Fruit fly (Drosophila melanogaster) whole organism, wandering third instar larva: ENCODE measurements around the gene inaF-C.
A peak's percentile ranks its signal among the peaks of the same experiment; 100 is the strongest.

ENCODE experiments used
- Abd-B ChIP-seq: fragments of >200 bp; optimal IDR thresholded peaks from 2 replicates; lab custom pipeline; 2017; ENCODE audit warnings: missing biosample characterization, missing genetic modification characterization
- CG9705 ChIP-seq: fragments of 200-800 bp; sonication (Bioruptor generic); optimal IDR thresholded peaks from 2 replicates; lab custom pipeline; 2018; ENCODE audit warnings: missing biosample characterization, mild to moderate bottlenecking, missing genetic modification characterization
- CrebA ChIP-seq: fragments of 200-800 bp; sonication (Bioruptor generic); optimal IDR thresholded peaks from 2 replicates; lab custom pipeline; 2016; ENCODE audit warnings: missing biosample characterization, mild to moderate bottlenecking, missing genetic modification characterization, borderline replicate concordance
- Dfd ChIP-seq: fragments of >200 bp; optimal IDR thresholded peaks from 2 replicates; lab custom pipeline; 2017; ENCODE audit warnings: missing biosample characterization, missing genetic modification characterization
- Dif ChIP-seq: fragments of 200-275, 200-300 bp; sonication (Bioruptor generic); optimal IDR thresholded peaks from 2 replicates; lab custom pipeline; 2018; ENCODE audit warnings: missing biosample characterization, missing genetic modification characterization; ENCODE audit not compliant: partially characterized antibody
- GATAd ChIP-seq: sonication (Bioruptor generic); optimal IDR thresholded peaks from 2 replicates; lab custom pipeline; 2016; ENCODE audit warnings: missing biosample characterization, missing genetic modification characterization
- HLH106 ChIP-seq: fragments of 200-800 bp; optimal IDR thresholded peaks from 3 replicates; lab custom pipeline; 2019; ENCODE audit warnings: missing biosample characterization, mild to moderate bottlenecking, missing genetic modification characterization, moderate library complexity
- Hnf4 ChIP-seq: fragments of 200-800 bp; sonication (Bioruptor generic); optimal IDR thresholded peaks from 2 replicates; lab custom pipeline; 2016; ENCODE audit warnings: missing biosample characterization, mild to moderate bottlenecking, missing genetic modification characterization
- Hr78 ChIP-seq: fragments of >200 bp; optimal IDR thresholded peaks from 2 replicates; lab custom pipeline; 2017; ENCODE audit warnings: missing biosample characterization, missing genetic modification characterization
- Hr83 ChIP-seq: fragments of 200-300 bp; sonication (Bioruptor generic); optimal IDR thresholded peaks from 2 replicates; lab custom pipeline; 2016; ENCODE audit warnings: missing biosample characterization, mild to moderate bottlenecking, missing genetic modification characterization, moderate library complexity; ENCODE audit not compliant: poor library complexity, severe bottlenecking
- Jra ChIP-seq: sonication (Bioruptor generic); optimal IDR thresholded peaks from 2 replicates; lab custom pipeline; 2016; ENCODE audit warnings: missing biosample characterization, missing genetic modification characterization
- Mio ChIP-seq: sonication (Bioruptor generic); optimal IDR thresholded peaks from 2 replicates; lab custom pipeline; 2016; ENCODE audit warnings: missing biosample characterization, missing genetic modification characterization
- Myc ChIP-seq: fragments of >200 bp; optimal IDR thresholded peaks from 2 replicates; lab custom pipeline; 2017
- N ChIP-seq: fragments of >200 bp; optimal IDR thresholded peaks from 2 replicates; lab custom pipeline; 2018; ENCODE audit warnings: missing biosample characterization, missing external identifiers, missing genetic modification characterization
- OdsH ChIP-seq: fragments of 200-800 bp; sonication (Bioruptor generic); optimal IDR thresholded peaks from 2 replicates; lab custom pipeline; 2016; ENCODE audit warnings: missing biosample characterization, mild to moderate bottlenecking, missing genetic modification characterization
- Rel ChIP-seq, 2 experiments: fragments of 200-800 bp; sonication (Bioruptor generic) in 1 of 2; optimal IDR thresholded peaks; 2 replicates in 1 of 2; 3 replicates in 1 of 2; lab custom pipeline; 2016 to 2019; ENCODE audit warnings: mild to moderate bottlenecking in 2 of 2, missing biosample characterization in 2 of 2, missing genetic modification characterization in 2 of 2, moderate library complexity in 1 of 2
- Sp1 ChIP-seq: fragments of 200-800 bp; sonication (Bioruptor generic); optimal IDR thresholded peaks from 3 replicates; lab custom pipeline; 2019; ENCODE audit warnings: missing biosample characterization, mild to moderate bottlenecking, missing genetic modification characterization, moderate library complexity
- Vsx2 ChIP-seq: fragments of 200-300, 225-300 bp; sonication (Bioruptor generic); optimal IDR thresholded peaks from 2 replicates; lab custom pipeline; 2018; ENCODE audit warnings: missing biosample characterization, missing genetic modification characterization; ENCODE audit not compliant: partially characterized antibody
- br ChIP-seq: fragments of 200-800 bp; sonication (Bioruptor generic); optimal IDR thresholded peaks from 2 replicates; lab custom pipeline; 2016; ENCODE audit warnings: missing biosample characterization, missing genetic modification characterization
- brk ChIP-seq: fragments of 200-800 bp; sonication (Bioruptor generic); optimal IDR thresholded peaks from 2 replicates; lab custom pipeline; 2016; ENCODE audit warnings: missing biosample characterization, mild to moderate bottlenecking, missing genetic modification characterization
- dl ChIP-seq, 2 experiments: fragments of 175-275, 200-275 bp in 1 of 2; fragments of 200-275 bp in 1 of 2; sonication (Bioruptor generic); optimal IDR thresholded peaks; lab custom pipeline; 2018; ENCODE audit warnings: mild to moderate bottlenecking in 2 of 2, missing biosample characterization in 2 of 2, missing genetic modification characterization in 2 of 2, moderate library complexity in 2 of 2; ENCODE audit not compliant: partially characterized antibody in 2 of 2, insufficient read depth in 1 of 2
- dmrt93B ChIP-seq: fragments of 200-800 bp; sonication (Bioruptor generic); optimal IDR thresholded peaks from 2 replicates; lab custom pipeline; 2018; ENCODE audit warnings: missing biosample characterization, mild to moderate bottlenecking, missing genetic modification characterization
- dsf ChIP-seq: sonication (Bioruptor generic); optimal IDR thresholded peaks from 2 replicates; lab custom pipeline; 2016; ENCODE audit warnings: missing biosample characterization, missing genetic modification characterization, borderline replicate concordance
- ey ChIP-seq: fragments of 200-800 bp; sonication (Bioruptor generic); optimal IDR thresholded peaks from 2 replicates; lab custom pipeline; 2016; ENCODE audit warnings: missing biosample characterization, missing genetic modification characterization
- foxo ChIP-seq, 2 experiments: fragments of 200-800 bp; sonication (Bioruptor generic); optimal IDR thresholded peaks; 2 replicates in 1 of 2; 3 replicates in 1 of 2; lab custom pipeline; 2016 to 2017; ENCODE audit warnings: missing biosample characterization in 2 of 2, missing genetic modification characterization in 2 of 2
- fru ChIP-seq: fragments of 200-800 bp; sonication (Bioruptor generic); optimal IDR thresholded peaks from 3 replicates; lab custom pipeline; 2016; ENCODE audit warnings: missing biosample characterization, mild to moderate bottlenecking, missing genetic modification characterization
- h ChIP-seq: fragments of 200-800 bp; sonication (Bioruptor generic); optimal IDR thresholded peaks from 3 replicates; lab custom pipeline; 2016; ENCODE audit warnings: missing biosample characterization, mild to moderate bottlenecking, missing genetic modification characterization
- jim ChIP-seq: fragments of 175-275, 200-325 bp; sonication (Bioruptor generic); optimal IDR thresholded peaks from 2 replicates; lab custom pipeline; 2016; ENCODE audit warnings: missing biosample characterization, mild to moderate bottlenecking, missing genetic modification characterization
- lola ChIP-seq: fragments of >200 bp; optimal IDR thresholded peaks from 2 replicates; lab custom pipeline; 2017; ENCODE audit warnings: missing biosample characterization, missing genetic modification characterization
- pan ChIP-seq: fragments of >200 bp; optimal IDR thresholded peaks from 2 replicates; lab custom pipeline; 2017
- psq ChIP-seq: fragments of 200-800 bp; sonication (Bioruptor generic); optimal IDR thresholded peaks from 3 replicates; lab custom pipeline; 2017; ENCODE audit warnings: missing biosample characterization, mild to moderate bottlenecking, missing genetic modification characterization, moderate library complexity
- rgr ChIP-seq: fragments of 200-800 bp; sonication (Bioruptor generic); optimal IDR thresholded peaks from 3 replicates; lab custom pipeline; 2016; ENCODE audit warnings: missing biosample characterization, mild to moderate bottlenecking, missing genetic modification characterization
- sage ChIP-seq: fragments of 200-800 bp; sonication (Bioruptor generic); optimal IDR thresholded peaks from 2 replicates; lab custom pipeline; 2016; ENCODE audit warnings: missing biosample characterization, mild to moderate bottlenecking, missing genetic modification characterization
- sv ChIP-seq: fragments of 200-800 bp; sonication (Bioruptor generic); optimal IDR thresholded peaks from 3 replicates; lab custom pipeline; 2016; ENCODE audit warnings: missing biosample characterization, missing genetic modification characterization
- usp ChIP-seq: fragments of >200 bp; optimal IDR thresholded peaks from 2 replicates; lab custom pipeline; 2017; ENCODE audit warnings: missing biosample characterization, missing genetic modification characterization
- woc ChIP-seq: sonication (Bioruptor generic); optimal IDR thresholded peaks from 2 replicates; lab custom pipeline; 2016; ENCODE audit warnings: missing biosample characterization, mild to moderate bottlenecking, missing genetic modification characterization

inaF-C gene

dm6 chrX:11720138-11720537 is 11.4 kb downstream of the inaF-C start, which contains the start of gene Tango10:
Gene Tango10, plus strand, starts transcription at chrX:11720245.
- no peak for TF ChIP-seq Hr78 (GFP tag; lab: Kevin White, UChicago)
- TF ChIP-seq Dif = peak; percentile 93
- TF ChIP-seq usp = no peak
- peak; percentile 67 for TF ChIP-seq h (GFP tag; lab: Kevin White, UChicago)
- peak; percentile 25 for TF ChIP-seq br (GFP tag; lab: Kevin White, UChicago)
- TF ChIP-seq Myc = no peak
- TF ChIP-seq Hr83 (GFP tag; lab: Kevin White, UChicago) = no peak
- TF ChIP-seq rgr (GFP tag; lab: Kevin White, UChicago) = peak; percentile 65
- peak; percentile 63 for TF ChIP-seq ey (GFP tag; lab: Kevin White, UChicago)
- TF ChIP-seq woc = peak; percentile 39
- peak; percentile 90 to 92 for TF ChIP-seq dl (GFP tag; optimal IDR thresholded peaks at IDR 0.05; lab: Kevin White, UChicago; ENCODE audit: insufficient read depth in 1 of 2, partially characterized antibody in 2 of 2)
- TF ChIP-seq Vsx2 (GFP tag; lab: Kevin White, UChicago) = peak; percentile 98
- TF ChIP-seq OdsH (GFP tag; lab: Kevin White, UChicago) = peak; percentile 42
- peak; percentile 60 for TF ChIP-seq Jra (GFP tag; lab: Kevin White, UChicago)
- no peak for TF ChIP-seq pan
- TF ChIP-seq CG9705 (GFP tag; lab: Kevin White, UChicago) = peak; percentile 25
- peak in 1 of 2 experiments; percentile 76 for TF ChIP-seq foxo (GFP tag; optimal IDR thresholded peaks at IDR 0.05; lab: Kevin White, UChicago)
- TF ChIP-seq Abd-B (GFP tag; lab: Kevin White, UChicago) = no peak
- TF ChIP-seq Hnf4 (GFP tag; lab: Kevin White, UChicago) = peak; percentile 75
- TF ChIP-seq GATAd = no peak
- TF ChIP-seq psq (GFP tag; lab: Kevin White, UChicago) = peak; percentile 51
- no peak for TF ChIP-seq dmrt93B (GFP tag; lab: Kevin White, UChicago)
- TF ChIP-seq Rel (GFP tag; optimal IDR thresholded peaks at IDR 0.05; lab: Kevin White, UChicago) = no peak
- peak; percentile 11 for TF ChIP-seq Rel (tag; optimal IDR thresholded peaks at IDR 0.05; lab: Kevin White, UChicago)
- peak; percentile 49 for TF ChIP-seq HLH106 (tag; lab: Kevin White, UChicago)
- peak; percentile 40 for TF ChIP-seq Sp1 (GFP tag; lab: Kevin White, UChicago)
- no peak for TF ChIP-seq Mio (GFP tag; lab: Kevin White, UChicago)
- no peak for TF ChIP-seq lola
- TF ChIP-seq dsf (GFP tag; lab: Kevin White, UChicago) = no peak
- no peak for TF ChIP-seq sage (GFP tag; lab: Kevin White, UChicago)
- peak; percentile 7 for TF ChIP-seq sv (GFP tag; lab: Kevin White, UChicago)
- TF ChIP-seq, all 38 proteins: peak for 18

DNA sequence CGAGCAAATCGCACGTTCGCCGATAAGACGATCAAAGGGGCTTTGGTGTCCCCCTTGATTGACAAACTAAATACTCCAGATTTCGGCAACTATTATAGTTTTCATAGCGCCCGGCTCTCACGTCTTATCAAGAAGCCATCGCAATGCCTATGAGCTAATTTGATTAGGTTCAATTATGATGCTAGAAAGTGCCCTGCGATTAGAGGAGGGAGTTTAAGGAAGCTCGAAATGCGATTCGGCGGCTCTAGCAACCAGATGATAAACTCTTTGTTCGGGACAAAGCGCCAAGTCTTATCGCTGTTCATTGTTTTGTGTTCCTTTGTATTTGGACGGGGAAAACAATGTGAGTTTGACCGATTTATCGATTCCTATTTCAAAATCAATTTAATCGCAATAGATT is 13.7 kb downstream of the inaF-C start:
- TF ChIP-seq Hr83 (GFP tag; lab: Kevin White, UChicago) = no peak
- no peak for TF ChIP-seq dl (GFP tag; optimal IDR thresholded peaks at IDR 0.05; lab: Kevin White, UChicago; ENCODE audit: insufficient read depth in 1 of 2, partially characterized antibody in 2 of 2)
- no peak for TF ChIP-seq dsf (GFP tag; lab: Kevin White, UChicago)
- no peak for TF ChIP-seq usp
- no peak for TF ChIP-seq fru (GFP tag; lab: Kevin White, UChicago)
- no peak for TF ChIP-seq Vsx2 (GFP tag; lab: Kevin White, UChicago)
- TF ChIP-seq Rel (GFP tag; optimal IDR thresholded peaks at IDR 0.05; lab: Kevin White, UChicago) = no peak
- TF ChIP-seq Rel (tag; optimal IDR thresholded peaks at IDR 0.05; lab: Kevin White, UChicago) = peak; percentile 20
- TF ChIP-seq Dfd (GFP tag; lab: Kevin White, UChicago) = no peak

DNA sequence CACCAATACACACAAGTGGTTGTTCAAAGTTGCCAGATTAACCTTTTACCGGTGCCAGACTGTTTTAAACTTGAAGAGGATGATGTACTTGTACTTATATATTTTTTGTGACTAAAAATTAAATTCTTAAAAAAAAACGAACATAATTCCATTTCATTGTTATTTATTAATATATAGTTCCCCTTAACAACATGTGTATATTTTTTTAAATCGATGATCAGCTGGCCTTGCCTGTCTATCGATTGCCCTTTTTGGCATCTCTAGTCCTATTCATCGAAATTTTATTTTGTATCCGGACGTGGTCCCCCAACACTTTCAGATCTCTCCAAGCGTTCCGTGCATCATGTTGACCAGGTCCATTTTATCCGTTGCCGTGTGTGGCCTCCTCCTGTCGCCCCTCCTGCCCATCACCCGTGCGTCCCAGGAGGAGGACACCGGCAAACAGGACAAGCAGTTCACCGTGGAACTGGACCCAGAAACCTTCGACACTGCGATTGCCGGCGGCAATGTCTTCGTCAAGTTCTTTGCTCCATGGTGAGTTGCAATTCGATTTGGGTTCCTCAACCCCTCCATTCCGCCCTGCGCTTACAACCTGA is 14.7 kb downstream of the inaF-C start, which contains the start of gene prtp:
Gene prtp, plus strand, starts transcription at position 26 of the 596 bp plus-strand sequence.
- TF ChIP-seq usp (no peak), sage (GFP tag; lab: Kevin White, UChicago) (peak; percentile 16), br (GFP tag; lab: Kevin White, UChicago) (no peak), HLH106 (tag; lab: Kevin White, UChicago) (no peak), h (GFP tag; lab: Kevin White, UChicago) (peak; percentile 50), dmrt93B (GFP tag; lab: Kevin White, UChicago) (no peak), OdsH (GFP tag; lab: Kevin White, UChicago) (peak; percentile 27), CrebA (GFP tag; lab: Kevin White, UChicago) (no peak), GATAd (no peak), brk (peak; percentile 78), N (GFP tag; lab: Kevin White, UChicago) (no peak), psq (GFP tag; lab: Kevin White, UChicago) (no peak), Dif (peak; percentile 16), CG9705 (GFP tag; lab: Kevin White, UChicago) (no peak), Hr78 (GFP tag; lab: Kevin White, UChicago) (no peak), fru (GFP tag; lab: Kevin White, UChicago) (peak; percentile 31), dsf (GFP tag; lab: Kevin White, UChicago) (no peak), rgr (GFP tag; lab: Kevin White, UChicago) (peak; percentile 49), Myc (peak; percentile 27), lola (no peak), ey (GFP tag; lab: Kevin White, UChicago) (no peak), jim (GFP tag; lab: Kevin White, UChicago) (no peak), sv (GFP tag; lab: Kevin White, UChicago) (no peak), Mio (GFP tag; lab: Kevin White, UChicago) (no peak), Hnf4 (GFP tag; lab: Kevin White, UChicago) (peak; percentile 44)
